Worm (Caenorhabditis elegans) whole organism, L1 larva: Measurements from ENCODE around the gene W09G12.6.

ENCODE experiments used
- Y116A8C.19 ChIP-seq: sonication (generic microtip); optimal IDR thresholded peaks from 2 replicates; lab custom pipeline; 2016; ENCODE audit warnings: missing compliant biosample characterization, missing genetic modification characterization, borderline replicate concordance
- aha-1 ChIP-seq: fragments of 150-350 bp; optimal IDR thresholded peaks from 2 replicates; lab custom pipeline; 2014; ENCODE audit warnings: missing biosample characterization, missing genetic modification characterization
- blmp-1 ChIP-seq: fragments of 150-350 bp; optimal IDR thresholded peaks from 2 replicates; lab custom pipeline; 2014; ENCODE audit warnings: missing biosample characterization, missing genetic modification characterization
- ceh-8 ChIP-seq: fragments of 200-800 bp; sonication (Bioruptor generic); optimal IDR thresholded peaks from 2 replicates; lab custom pipeline; 2018; ENCODE audit warnings: mild to moderate bottlenecking, missing genetic modification characterization, moderate library complexity, missing compliant biosample characterization
- ceh-82 ChIP-seq, 3 experiments: fragments of 150-350 bp in 1 of 3; sonication (generic microtip) in 2 of 3; optimal IDR thresholded peaks; 2 replicates each; lab custom pipeline; 2014 to 2017; ENCODE audit warnings: missing biosample characterization in 3 of 3, missing genetic modification characterization in 3 of 3
- dsc-1 ChIP-seq: sonication (generic microtip); optimal IDR thresholded peaks from 2 replicates; lab custom pipeline; 2016; ENCODE audit warnings: mild to moderate bottlenecking, missing genetic modification characterization, missing compliant biosample characterization
- efl-1 ChIP-seq, 4 experiments: fragments of 150-350 bp; optimal IDR thresholded peaks in 3 of 4; peaks in 1 of 4; 1 replicate in 1 of 4; 2 replicates in 3 of 4; lab custom pipeline; 2014; ENCODE audit warnings: missing biosample characterization in 2 of 4, missing genetic modification characterization in 2 of 4, missing genetic modification reagents in 2 of 4
- efl-3 ChIP-seq: fragments of 200-800 bp; sonication (Bioruptor generic); optimal IDR thresholded peaks from 2 replicates; lab custom pipeline; 2018; ENCODE audit warnings: mild to moderate bottlenecking, missing genetic modification characterization, missing compliant biosample characterization
- egl-13 ChIP-seq: sonication (generic microtip); optimal IDR thresholded peaks from 2 replicates; lab custom pipeline; 2016; ENCODE audit warnings: missing genotype, missing genetic modification reagents, missing genetic modification characterization, missing compliant biosample characterization
- egl-27 ChIP-seq, 2 experiments: fragments of 150-350 bp in 1 of 2; sonication (generic microtip); optimal IDR thresholded peaks; 3 replicates each; lab custom pipeline; 2017 to 2018; ENCODE audit warnings: missing biosample characterization in 2 of 2, missing genetic modification characterization in 2 of 2, missing genetic modification reagents in 2 of 2
- elt-2 ChIP-seq: sonication (generic microtip); optimal IDR thresholded peaks from 2 replicates; lab custom pipeline; 2016; ENCODE audit warnings: missing genetic modification characterization, mild to moderate bottlenecking, inconsistent platforms, missing compliant biosample characterization, missing genetic modification reagents
- ets-5 ChIP-seq: fragments of 200-800 bp; sonication (Bioruptor generic); IDR thresholded peaks from 2 replicates; pipeline ENCODE4 v1.3.6; 2022; ENCODE audit warnings: missing genetic modification characterization, missing compliant biosample characterization
- fkh-4 ChIP-seq: sonication (generic microtip); optimal IDR thresholded peaks from 2 replicates; lab custom pipeline; 2016; ENCODE audit warnings: missing compliant biosample characterization, missing genetic modification characterization, borderline replicate concordance
- fkh-8 ChIP-seq: sonication (generic microtip); optimal IDR thresholded peaks from 2 replicates; lab custom pipeline; 2016; ENCODE audit warnings: mild to moderate bottlenecking, missing genetic modification characterization, missing compliant biosample characterization
- fos-1 ChIP-seq: fragments of 150-350 bp; optimal IDR thresholded peaks from 2 replicates; lab custom pipeline; 2014; ENCODE audit warnings: missing biosample characterization, missing genetic modification characterization
- grh-1 ChIP-seq: fragments of 200-800 bp; sonication (Bioruptor generic); IDR thresholded peaks from 2 replicates; pipeline ENCODE4 v1.3.6; 2022; ENCODE audit warnings: missing genetic modification reagents, missing genetic modification characterization, missing compliant biosample characterization
- hlh-17 ChIP-seq: fragments of 200-800 bp; sonication (Bioruptor generic); optimal IDR thresholded peaks from 2 replicates; lab custom pipeline; 2018; ENCODE audit warnings: missing genetic modification characterization, mild to moderate bottlenecking, missing compliant biosample characterization, moderate library complexity, borderline replicate concordance
- isw-1 ChIP-seq: fragments of 200-800 bp; sonication (Bioruptor generic); IDR thresholded peaks from 2 replicates; pipeline ENCODE4 v1.3.6; 2022; ENCODE audit warnings: missing genetic modification characterization, missing compliant biosample characterization
- jun-1 ChIP-seq: fragments of 150-350 bp; optimal IDR thresholded peaks from 2 replicates; lab custom pipeline; 2014; ENCODE audit warnings: missing biosample characterization, missing genetic modification reagents, missing genetic modification characterization
- lin-14 ChIP-seq: fragments of 200-800 bp; sonication (Bioruptor generic); optimal IDR thresholded peaks from 2 replicates; lab custom pipeline; 2018; ENCODE audit warnings: mild to moderate bottlenecking, missing genetic modification characterization, moderate library complexity, missing compliant biosample characterization
- lin-35 ChIP-seq, 2 experiments: fragments of 150-350 bp; optimal IDR thresholded peaks; 2 replicates each; lab custom pipeline; 2014; ENCODE audit warnings: missing biosample characterization in 2 of 2, missing genetic modification characterization in 2 of 2, missing genetic modification reagents in 2 of 2
- lin-39 ChIP-seq: fragments of 150-350 bp; optimal IDR thresholded peaks from 2 replicates; lab custom pipeline; 2014; ENCODE audit warnings: missing biosample characterization, missing genetic modification reagents, missing genetic modification characterization
- lsy-2 ChIP-seq, 2 experiments: fragments of 150-350 bp; optimal IDR thresholded peaks; 2 replicates each; lab custom pipeline; 2014; ENCODE audit warnings: missing biosample characterization in 2 of 2, missing genetic modification characterization in 2 of 2
- nhr-12 ChIP-seq: sonication (generic microtip); optimal IDR thresholded peaks from 2 replicates; lab custom pipeline; 2017; ENCODE audit warnings: missing biosample characterization, missing genetic modification characterization
- nhr-19 ChIP-seq: fragments of 200-800 bp; sonication (Bioruptor generic); conservative IDR thresholded peaks from 2 replicates; pipeline ENCODE4 v1.3.6; 2022; ENCODE audit warnings: missing genetic modification characterization, missing compliant biosample characterization
- nhr-237 ChIP-seq: fragments of 150-350 bp; optimal IDR thresholded peaks from 2 replicates; lab custom pipeline; 2014; ENCODE audit warnings: missing biosample characterization, missing genetic modification characterization
- nhr-71 ChIP-seq: sonication (generic microtip); optimal IDR thresholded peaks from 2 replicates; lab custom pipeline; 2016; ENCODE audit warnings: mild to moderate bottlenecking, missing genetic modification characterization, moderate library complexity, missing compliant biosample characterization
- nhr-76 ChIP-seq: sonication (generic microtip); optimal IDR thresholded peaks from 2 replicates; lab custom pipeline; 2017; ENCODE audit warnings: missing biosample characterization, missing genetic modification characterization
- nhr-77 ChIP-seq: fragments of 150-350 bp; optimal IDR thresholded peaks from 2 replicates; lab custom pipeline; 2014; ENCODE audit warnings: missing biosample characterization, missing genetic modification characterization
- nhr-84 ChIP-seq: sonication (generic microtip); optimal IDR thresholded peaks from 2 replicates; lab custom pipeline; 2017; ENCODE audit warnings: missing biosample characterization, missing genetic modification characterization
- pqm-1 ChIP-seq: sonication (generic microtip); optimal IDR thresholded peaks from 3 replicates; lab custom pipeline; 2017; ENCODE audit warnings: missing biosample characterization, missing genetic modification characterization
- rnt-1 ChIP-seq: sonication (generic microtip); optimal IDR thresholded peaks from 2 replicates; lab custom pipeline; 2016; ENCODE audit warnings: mild to moderate bottlenecking, missing genetic modification characterization, moderate library complexity, missing compliant biosample characterization
- skn-1 ChIP-seq: fragments of 150-350 bp; optimal IDR thresholded peaks from 2 replicates; lab custom pipeline; 2014; ENCODE audit warnings: missing biosample characterization, missing genetic modification characterization
- sox-4 ChIP-seq: sonication (generic microtip); optimal IDR thresholded peaks from 2 replicates; lab custom pipeline; 2016; ENCODE audit warnings: missing genetic modification characterization, missing compliant biosample characterization
- sptf-1 ChIP-seq: fragments of 150-350 bp; optimal IDR thresholded peaks from 2 replicates; lab custom pipeline; 2014; ENCODE audit warnings: missing biosample characterization, missing genetic modification characterization
- unc-62 ChIP-seq: fragments of 150-350 bp; optimal IDR thresholded peaks from 2 replicates; lab custom pipeline; 2014; ENCODE audit warnings: missing biosample characterization, missing genetic modification reagents, missing genetic modification characterization
- unc-98 ChIP-seq: fragments of 200-800 bp; sonication (Bioruptor generic); IDR thresholded peaks from 2 replicates; pipeline ENCODE4 v1.3.6; 2022; ENCODE audit warnings: missing genetic modification characterization, missing compliant biosample characterization
- xbp-1 ChIP-seq: sonication (generic microtip); optimal IDR thresholded peaks from 2 replicates; lab custom pipeline; 2016; ENCODE audit warnings: missing genetic modification characterization, missing compliant biosample characterization
- zag-1 ChIP-seq: fragments of 150-350 bp; optimal IDR thresholded peaks from 2 replicates; lab custom pipeline; 2014; ENCODE audit warnings: missing biosample characterization, missing genetic modification characterization
- ztf-11 ChIP-seq, 2 experiments: sonication (generic microtip); optimal IDR thresholded peaks; 2 replicates each; lab custom pipeline; 2016 to 2017; ENCODE audit warnings: missing genetic modification characterization in 2 of 2, missing biosample characterization in 1 of 2, missing compliant biosample characterization in 1 of 2

W09G12.6 gene

ce11 chrIV:1261024-1261423, 29.3 kb downstream of the W09G12.6 start, which contains the start of gene clec-169:
TSS of gene clec-169 (plus strand) at chrIV:1261324.
- TF ChIP-seq efl-1 (optimal IDR thresholded peaks at IDR 0.05; lab: Kevin White, UChicago) (no peak), efl-1 (GFP tag; optimal IDR thresholded peaks at IDR 0.05 in 1 of 2; lab: Kevin White, UChicago) (peak in 1 of 2 experiments; percentile 48), fkh-4 (tag; lab: Kevin White, UChicago) (no peak)
- TF ChIP-seq, all 84 proteins: peak for 1

ce11 chrIV:1261930-1262329, 30.2 kb downstream of the W09G12.6 start:
- TF ChIP-seq efl-1 (optimal IDR thresholded peaks at IDR 0.05; lab: Kevin White, UChicago): no peak
- TF ChIP-seq efl-1 (GFP tag; optimal IDR thresholded peaks at IDR 0.05 in 1 of 2; lab: Kevin White, UChicago): no peak
- TF ChIP-seq rnt-1 (tag; lab: Kevin White, UChicago): no peak
- no peak for TF ChIP-seq egl-27 (tag; optimal IDR thresholded peaks at IDR 0.05; lab: Kevin White, UChicago)
- no peak for TF ChIP-seq jun-1 (tag; lab: Kevin White, UChicago)
- no peak for TF ChIP-seq fkh-4 (tag; lab: Kevin White, UChicago)
- TF ChIP-seq aha-1 (tag; lab: Kevin White, UChicago): no peak
- no peak for TF ChIP-seq ceh-8 (GFP tag; lab: Kevin White, UChicago)
- no peak for TF ChIP-seq lin-14 (GFP tag; lab: Kevin White, UChicago)
- no peak for TF ChIP-seq nhr-84
- no peak for TF ChIP-seq lsy-2 (tag; optimal IDR thresholded peaks at IDR 0.05; lab: Kevin White, UChicago)

ce11 chrIV:1264928-1265327, 33.2 kb downstream of the W09G12.6 start, which contains the start of gene F38A1.13:
TSS of gene F38A1.13 (plus strand) at chrIV:1265228.
- TF ChIP-seq zag-1 (tag; lab: Kevin White, UChicago): no peak

- no peak for TF ChIP-seq ets-5 (GFP tag; lab: Robert Waterston, UW)
- TF ChIP-seq nhr-84: no peak
- TF ChIP-seq pqm-1 (tag; lab: Kevin White, UChicago): peak; percentile 87
- TF ChIP-seq skn-1 (tag; lab: Kevin White, UChicago): no peak
- TF ChIP-seq elt-2 (tag; lab: Kevin White, UChicago): peak; percentile 96
- no peak for TF ChIP-seq dsc-1
- peak in 1 of 2 experiments; percentile 9 for TF ChIP-seq lin-35 (GFP tag; optimal IDR thresholded peaks at IDR 0.05; lab: Kevin White, UChicago)
- no peak for TF ChIP-seq nhr-77 (tag; lab: Kevin White, UChicago)
- TF ChIP-seq Y116A8C.19 (tag; lab: Kevin White, UChicago): no peak
- TF ChIP-seq blmp-1 (tag; lab: Kevin White, UChicago): no peak
- no peak for TF ChIP-seq unc-98 (GFP tag; lab: Robert Waterston, UW)
- TF ChIP-seq nhr-237: no peak
- peak; percentile 52 for TF ChIP-seq jun-1 (tag; lab: Kevin White, UChicago)
- TF ChIP-seq lin-39 (tag; lab: Kevin White, UChicago): no peak
- TF ChIP-seq fos-1 (tag; lab: Kevin White, UChicago): no peak
- TF ChIP-seq lsy-2 (tag; optimal IDR thresholded peaks at IDR 0.05; lab: Kevin White, UChicago): no peak
Measured at ce11 chrIV:1266138-1266537, 34.4 kb downstream of the W09G12.6 start.

- TF ChIP-seq xbp-1 (tag; lab: Kevin White, UChicago) (no peak), Y116A8C.19 (tag; lab: Kevin White, UChicago) (no peak), hlh-17 (no peak), nhr-76 (tag; lab: Kevin White, UChicago) (no peak)
- TF ChIP-seq, all 84 proteins: peak for 0
Measured at ce11 chrIV:1266724-1267123, 35.0 kb downstream of the W09G12.6 start, which contains the start of gene clec-170. TSS of gene clec-170 (plus strand) at chrIV:1266866.

- TF ChIP-seq nhr-19 (peak; percentile 40), efl-1 (optimal IDR thresholded peaks at IDR 0.05; lab: Kevin White, UChicago) (peak; percentile 84 to 90), efl-1 (GFP tag; optimal IDR thresholded peaks at IDR 0.05 in 1 of 2; lab: Kevin White, UChicago) (peak; percentile 88 to 98), isw-1 (peak; percentile 60), ztf-11 (tag; optimal IDR thresholded peaks at IDR 0.05; lab: Kevin White, UChicago) (peak in 1 of 2 experiments; percentile 24), egl-13 (tag; lab: Kevin White, UChicago) (peak; percentile 72), sptf-1 (tag; lab: Kevin White, UChicago) (no peak), Y116A8C.19 (tag; lab: Kevin White, UChicago) (no peak), blmp-1 (tag; lab: Kevin White, UChicago) (peak; percentile 19), fkh-4 (tag; lab: Kevin White, UChicago) (no peak), unc-62 (GFP tag; lab: Kevin White, UChicago) (no peak), ceh-82 (tag; optimal IDR thresholded peaks at IDR 0.05; lab: Kevin White, UChicago) (peak in 2 of 3 experiments; percentile 25 to 71), jun-1 (tag; lab: Kevin White, UChicago) (peak; percentile 59), sox-4 (tag; lab: Kevin White, UChicago) (no peak), efl-3 (GFP tag; lab: Kevin White, UChicago) (no peak), nhr-12 (tag; lab: Kevin White, UChicago) (no peak), grh-1 (GFP tag; lab: Robert Waterston, UW) (no peak), fkh-8 (tag; lab: Kevin White, UChicago) (peak; percentile 85), nhr-71 (tag; lab: Kevin White, UChicago) (peak; percentile 88)
Measured at ce11 chrIV:1274583-1274982, 42.9 kb downstream of the W09G12.6 start, which contains the start of gene C09E9.1. TSS of gene C09E9.1 (plus strand) at chrIV:1274868.
